Worm (Caenorhabditis elegans): ENCODE data around the gene R12B2.8.

R12B2.8 gene

ce11 chrIII:5839147-5839546 is 15.4 kb downstream of the R12B2.8 start (continued):
- TF ChIP-seq lin-29 (GFP tag; IDR thresholded peaks at IDR 0.05) (no peak), ces-1 (GFP tag; optimal IDR thresholded peaks at IDR 0.05) (no peak), ceh-32 (tag; optimal IDR thresholded peaks at IDR 0.05; ENCODE audit: poor library complexity) (no peak), lin-1 (GFP tag; IDR thresholded peaks at IDR 0.05) (0 out of 2 replicates have a peak, but pooled peaks have one; percentile 27), nhr-6 (tag; optimal IDR thresholded peaks at IDR 0.05) (peak; percentile 49), hlh-11 (tag; optimal IDR thresholded peaks at IDR 0.05) (peak; percentile 62), aha-1 (tag) (no peak), daf-16 (GFP tag; optimal IDR thresholded peaks at IDR 0.05) (peak in 1 of 2 experiments; percentile 53), daf-16 (tag; optimal IDR thresholded peaks at IDR 0.05) (peak; percentile 96), mdl-1 (tag; optimal IDR thresholded peaks at IDR 0.05) (peak in 1 of 2 experiments; percentile 30), spr-3 (GFP tag; optimal IDR thresholded peaks at IDR 0.05) (no peak), F44E2.7 (GFP tag; IDR thresholded peaks at IDR 0.05) (no peak)

DNA sequence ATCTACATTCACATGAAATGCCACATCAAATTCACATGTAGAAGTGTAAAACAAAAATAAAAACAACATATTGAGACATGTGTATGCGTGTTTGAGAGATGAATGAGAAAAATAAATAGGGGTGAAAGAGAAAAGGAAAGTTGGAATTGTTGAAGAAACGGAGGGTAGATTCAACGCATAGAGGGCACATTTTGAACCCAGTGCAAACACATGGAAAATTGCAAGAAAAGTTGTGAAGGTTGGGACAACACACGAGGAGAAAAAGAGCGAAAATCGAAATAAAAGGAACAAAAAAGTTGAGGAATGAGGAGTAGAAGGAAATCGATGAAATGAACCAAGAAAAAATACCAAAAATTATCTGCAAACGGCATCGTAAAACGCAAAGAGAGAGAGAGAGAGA is 15.9 kb downstream of the R12B2.8 start:
- TF ChIP-seq mxl-2 (GFP tag; conservative IDR thresholded peaks at IDR 0.05) (0 out of 2 replicates have a peak, but pooled peaks have one; percentile 0), fos-1 (tag; optimal IDR thresholded peaks at IDR 0.05) (no peak), unc-62 (GFP tag; optimal IDR thresholded peaks at IDR 0.05 in 1 of 2) (peak in 1 of 2 experiments; percentile 91), unc-62 (tag; optimal IDR thresholded peaks at IDR 0.05) (no peak), lin-13 (GFP tag; optimal IDR thresholded peaks at IDR 0.05) (no peak), daf-16 (GFP tag; optimal IDR thresholded peaks at IDR 0.05) (peak in 1 of 2 experiments; percentile 38), daf-16 (tag; optimal IDR thresholded peaks at IDR 0.05) (no peak)

DNA sequence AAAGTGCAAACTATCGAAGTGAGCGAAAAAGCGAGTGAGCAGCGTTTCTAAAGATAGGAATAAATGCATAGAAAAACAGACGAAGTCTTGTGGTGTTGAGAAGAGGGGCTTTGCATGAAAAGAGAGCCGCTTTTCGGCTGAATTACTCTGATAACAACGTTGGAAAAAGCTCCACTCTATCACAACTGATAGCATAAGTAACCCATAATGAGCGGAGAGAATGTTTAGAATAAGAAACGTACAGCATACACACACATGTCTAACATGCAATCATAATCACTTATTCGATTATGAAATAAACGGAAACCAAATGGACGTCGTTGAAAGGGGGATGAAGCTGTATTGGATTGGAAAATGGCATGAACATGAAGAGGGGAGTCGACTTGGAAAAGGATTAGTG is 16.6 kb downstream of the R12B2.8 start:
- TF ChIP-seq nhr-11 (tag; optimal IDR thresholded peaks at IDR 0.05) (no peak), nhr-111 (GFP tag; optimal IDR thresholded peaks at IDR 0.05) (no peak), fos-1 (tag; optimal IDR thresholded peaks at IDR 0.05) (no peak), hlh-11 (tag; optimal IDR thresholded peaks at IDR 0.05) (peak; percentile 45), dve-1 (tag; optimal IDR thresholded peaks at IDR 0.05; ENCODE audit: insufficient read depth) (peak; percentile 16), lim-7 (GFP tag; IDR thresholded peaks at IDR 0.05) (no peak), jun-1 (tag; optimal IDR thresholded peaks at IDR 0.05) (no peak), mes-2 (tag; optimal IDR thresholded peaks at IDR 0.05; ENCODE audit: poor library complexity, severe bottlenecking) (peak; percentile 24), mdt-29 (GFP tag; IDR thresholded peaks at IDR 0.05) (0 out of 2 replicates have a peak, but pooled peaks have one; percentile 8), lin-13 (GFP tag; optimal IDR thresholded peaks at IDR 0.05) (no peak), unc-62 (GFP tag; optimal IDR thresholded peaks at IDR 0.05 in 1 of 2) (peak in 1 of 2 experiments; percentile 87), unc-62 (tag; optimal IDR thresholded peaks at IDR 0.05) (no peak), daf-8 (GFP tag; IDR thresholded peaks at IDR 0.05) (no peak), pqm-1 (tag; optimal IDR thresholded peaks at IDR 0.05) (peak; percentile 59), madf-5 (GFP tag; IDR thresholded peaks at IDR 0.05) (0 out of 4 replicates have a peak, but pooled peaks of 1 of the 2 experiments have one; percentile 35), hlh-30 (tag; optimal IDR thresholded peaks at IDR 0.05; ENCODE audit: insufficient read depth) (no peak), daf-16 (GFP tag; optimal IDR thresholded peaks at IDR 0.05) (no peak), daf-16 (tag; optimal IDR thresholded peaks at IDR 0.05) (peak; percentile 49), mxl-3 (GFP tag; optimal IDR thresholded peaks at IDR 0.05) (peak; percentile 61), nhr-237 (tag; optimal IDR thresholded peaks at IDR 0.05) (no peak), fkh-10 (GFP tag; optimal IDR thresholded peaks at IDR 0.05) (no peak), set-16 (GFP tag; IDR thresholded peaks at IDR 0.05) (no peak), nhr-25 (tag; optimal IDR thresholded peaks at IDR 0.05; ENCODE audit: borderline replicate concordance, insufficient read depth) (no peak), dmd-6 (GFP tag; IDR thresholded peaks at IDR 0.05) (peak; percentile 43; the same call in 1 of the 2 replicates), nhr-28 (tag; optimal IDR thresholded peaks at IDR 0.05) (peak; percentile 41), egl-43 (GFP tag; IDR thresholded peaks at IDR 0.05) (no peak), hif-1 (tag; optimal IDR thresholded peaks at IDR 0.05) (no peak)

Measured in whole organism, L4 larva.